Fruit fly (Drosophila melanogaster) whole organism, embryonic: ENCODE measurements around the gene tbrd-1.
A peak's percentile ranks its signal among the peaks of the same experiment; 100 is the strongest.

ENCODE experiments used
- CG11504 ChIP-seq: fragments of 200-800 bp; sonication (Bioruptor generic); optimal IDR thresholded peaks from 3 replicates; lab custom pipeline; 2019; ENCODE audit warnings: missing biosample characterization, mild to moderate bottlenecking, missing genetic modification characterization, moderate library complexity
- CG11695 ChIP-seq: fragments of 200-800 bp; sonication (Bioruptor generic); IDR thresholded peaks from 3 replicates; pipeline ENCODE4 v1.3.6; 2022; ENCODE audit warnings: missing biosample characterization, missing genetic modification characterization
- CG12155 ChIP-seq: fragments of 200-800 bp; sonication (Bioruptor generic); optimal IDR thresholded peaks from 3 replicates; lab custom pipeline; 2016; ENCODE audit warnings: missing biosample characterization, missing genetic modification characterization
- CG12391 ChIP-seq: fragments of 200-800 bp; sonication (Bioruptor generic); optimal IDR thresholded peaks from 3 replicates; lab custom pipeline; 2018; ENCODE audit warnings: missing biosample characterization, mild to moderate bottlenecking, missing genetic modification characterization, moderate library complexity
- CG13624 ChIP-seq: fragments of 200-800 bp; sonication (Bioruptor generic); optimal IDR thresholded peaks from 2 replicates; lab custom pipeline; 2016; ENCODE audit warnings: missing biosample characterization, missing genetic modification characterization
- CG15269 ChIP-seq: fragments of 200-800 bp; sonication (Bioruptor generic); optimal IDR thresholded peaks from 2 replicates; lab custom pipeline; 2018; ENCODE audit warnings: missing biosample characterization, mild to moderate bottlenecking, missing genetic modification characterization, moderate library complexity
- CG17359 ChIP-seq: fragments of 200-800 bp; sonication (Bioruptor generic); optimal IDR thresholded peaks from 3 replicates; lab custom pipeline; 2018; ENCODE audit warnings: missing biosample characterization, mild to moderate bottlenecking, missing genetic modification characterization, moderate library complexity
- CG18262 ChIP-seq: fragments of 200-800 bp; optimal IDR thresholded peaks from 3 replicates; lab custom pipeline; 2019; ENCODE audit warnings: missing biosample characterization, mild to moderate bottlenecking, missing genetic modification characterization, moderate library complexity
- CG2202 ChIP-seq: fragments of 200-800 bp; sonication (Bioruptor generic); optimal IDR thresholded peaks from 2 replicates; lab custom pipeline; 2018; ENCODE audit warnings: missing biosample characterization, mild to moderate bottlenecking, missing genetic modification characterization
- CG3065 ChIP-seq: fragments of 200-800 bp; sonication (Bioruptor generic); optimal IDR thresholded peaks from 2 replicates; lab custom pipeline; 2016; ENCODE audit warnings: missing biosample characterization, missing genetic modification characterization
- CG32772 ChIP-seq: fragments of 200-800 bp; sonication (Bioruptor generic); IDR thresholded peaks from 2 replicates; pipeline ENCODE4 v1.3.6; 2022; ENCODE audit warnings: missing biosample characterization, missing genetic modification characterization
- CG4424 ChIP-seq: fragments of 200-800 bp; sonication (Bioruptor generic); optimal IDR thresholded peaks from 3 replicates; lab custom pipeline; 2016; ENCODE audit warnings: missing biosample characterization, missing genetic modification characterization
- CG7839 ChIP-seq: fragments of 200-800 bp; sonication (Bioruptor generic); optimal IDR thresholded peaks from 3 replicates; lab custom pipeline; 2018; ENCODE audit warnings: missing biosample characterization, mild to moderate bottlenecking, missing genetic modification characterization, moderate library complexity
- CG8388 ChIP-seq: fragments of 200-800 bp; sonication (Bioruptor generic); optimal IDR thresholded peaks from 2 replicates; lab custom pipeline; 2019; ENCODE audit warnings: missing biosample characterization, mild to moderate bottlenecking, missing genetic modification characterization, moderate library complexity
- CG9609 ChIP-seq: fragments of 200-800 bp; sonication (Bioruptor generic); optimal IDR thresholded peaks from 3 replicates; lab custom pipeline; 2016; ENCODE audit warnings: missing biosample characterization, missing genetic modification characterization
- CG9817 ChIP-seq: fragments of 200-800 bp; sonication (Bioruptor generic); optimal IDR thresholded peaks from 2 replicates; lab custom pipeline; 2018; ENCODE audit warnings: missing biosample characterization, mild to moderate bottlenecking, missing genetic modification characterization, moderate library complexity
- CHES-1-like ChIP-seq: fragments of 200-800 bp; sonication (Bioruptor generic); optimal IDR thresholded peaks from 2 replicates; lab custom pipeline; 2016; ENCODE audit warnings: missing biosample characterization, missing genetic modification characterization
- Drgx ChIP-seq: fragments of 200-800 bp; sonication (Bioruptor generic); IDR thresholded peaks from 2 replicates; pipeline ENCODE4 v1.3.6; 2022; ENCODE audit warnings: missing biosample characterization, missing genetic modification characterization
- Fer3 ChIP-seq: fragments of 200-800 bp; sonication (Bioruptor generic); optimal IDR thresholded peaks from 2 replicates; lab custom pipeline; 2018; ENCODE audit warnings: missing biosample characterization, mild to moderate bottlenecking, missing genetic modification characterization, moderate library complexity
- Hmr ChIP-seq: fragments of 200-800 bp; sonication (Bioruptor generic); optimal IDR thresholded peaks from 3 replicates; lab custom pipeline; 2017; ENCODE audit warnings: mild to moderate bottlenecking, missing biosample characterization, missing genetic modification reagents, missing genetic modification characterization
- Hr78 ChIP-seq, 2 experiments: fragments of 200-800 bp in 1 of 2; fragments of >200 bp in 1 of 2; sonication (Bioruptor generic) in 1 of 2; optimal IDR thresholded peaks; 2 replicates each; lab custom pipeline; 2017 to 2019; ENCODE audit warnings: missing biosample characterization in 2 of 2, missing genetic modification characterization in 2 of 2, mild to moderate bottlenecking in 1 of 2, moderate library complexity in 1 of 2
- Mad ChIP-seq: fragments of 200-800 bp; sonication (Bioruptor generic); optimal IDR thresholded peaks from 2 replicates; lab custom pipeline; 2016; ENCODE audit warnings: missing biosample characterization, missing genetic modification characterization
- Oaz ChIP-seq: fragments of 200-800 bp; sonication (Bioruptor generic); IDR thresholded peaks from 2 replicates; pipeline ENCODE4 v1.3.6; 2022; ENCODE audit warnings: missing biosample characterization, missing genetic modification characterization
- PHDP ChIP-seq: fragments of 200-800 bp; sonication (Bioruptor generic); optimal IDR thresholded peaks from 3 replicates; lab custom pipeline; 2018; ENCODE audit warnings: missing biosample characterization, mild to moderate bottlenecking, missing genetic modification characterization, moderate library complexity
- Ptx1 ChIP-seq: fragments of 200-800 bp; sonication (Bioruptor generic); IDR thresholded peaks from 2 replicates; pipeline ENCODE4 v1.3.6; 2022; ENCODE audit warnings: missing biosample characterization, missing genetic modification characterization
- Sry-δ ChIP-seq: fragments of 200-800 bp; sonication (Bioruptor generic); optimal IDR thresholded peaks from 2 replicates; lab custom pipeline; 2016; ENCODE audit warnings: missing biosample characterization, missing genetic modification characterization
- Ssrp ChIP-seq: fragments of 200-800 bp; sonication (Bioruptor generic); optimal IDR thresholded peaks from 2 replicates; lab custom pipeline; 2018; ENCODE audit warnings: missing biosample characterization, mild to moderate bottlenecking, missing genetic modification characterization, moderate library complexity
- ap ChIP-seq: fragments of 200-800 bp; sonication (Bioruptor generic); IDR thresholded peaks from 2 replicates; pipeline ENCODE4 v1.3.6; 2022; ENCODE audit warnings: missing biosample characterization, missing genetic modification characterization
- chinmo ChIP-seq: fragments of 200-800 bp; sonication (Bioruptor generic); IDR thresholded peaks from 4 replicates; pipeline ENCODE4 v1.3.6; 2022; ENCODE audit warnings: missing biosample characterization, missing genetic modification characterization; ENCODE audit not compliant: partially characterized antibody
- crol ChIP-seq: fragments of 200-800 bp; sonication (Bioruptor generic); IDR thresholded peaks from 2 replicates; pipeline ENCODE4 v1.3.6; 2022; ENCODE audit warnings: missing biosample characterization, missing genetic modification characterization
- dmrt99B ChIP-seq: fragments of 200-800 bp; sonication (Bioruptor generic); optimal IDR thresholded peaks from 2 replicates; lab custom pipeline; 2018; ENCODE audit warnings: missing biosample characterization, mild to moderate bottlenecking, missing genetic modification characterization, moderate library complexity
- exex ChIP-seq: fragments of 200-800 bp; sonication (Bioruptor generic); optimal IDR thresholded peaks from 4 replicates; lab custom pipeline; 2018; ENCODE audit warnings: missing biosample characterization, mild to moderate bottlenecking, missing genetic modification characterization, moderate library complexity
- gcm2 ChIP-seq: fragments of 200-800 bp; sonication (Bioruptor generic); optimal IDR thresholded peaks from 2 replicates; lab custom pipeline; 2016; ENCODE audit warnings: missing biosample characterization, missing genetic modification characterization
- gem ChIP-seq: fragments of 200-800 bp; sonication (Bioruptor generic); optimal IDR thresholded peaks from 2 replicates; lab custom pipeline; 2019; ENCODE audit warnings: missing biosample characterization, mild to moderate bottlenecking, missing genetic modification characterization, moderate library complexity
- hth ChIP-seq: fragments of >200 bp; optimal IDR thresholded peaks from 2 replicates; lab custom pipeline; 2017; ENCODE audit warnings: inconsistent platforms
- lilli ChIP-seq: fragments of 200-800 bp; sonication (Bioruptor generic); optimal IDR thresholded peaks from 3 replicates; lab custom pipeline; 2016; ENCODE audit warnings: missing biosample characterization, missing genetic modification characterization
- onecut ChIP-seq: fragments of 200-800 bp; sonication (Bioruptor generic); IDR thresholded peaks from 2 replicates; pipeline ENCODE4 v1.3.6; 2022; ENCODE audit warnings: missing biosample characterization, missing genetic modification characterization
- pan ChIP-seq, 4 experiments: fragments of >200 bp in 3 of 4; fragments of 200-800 bp in 1 of 4; sonication (Bioruptor generic) in 1 of 4; optimal IDR thresholded peaks in 3 of 4; IDR thresholded peaks in 1 of 4; 2 replicates each; pipeline versions ENCODE4 v1.3.6 to Lab custom; 2017 to 2022; ENCODE audit warnings: missing biosample characterization in 2 of 4, missing genetic modification characterization in 2 of 4, mixed read lengths in 1 of 4
- pho ChIP-seq: fragments of 200-800 bp; sonication (Bioruptor generic); optimal IDR thresholded peaks from 2 replicates; lab custom pipeline; 2016; ENCODE audit warnings: missing biosample characterization, missing genetic modification characterization
- phol ChIP-seq: fragments of 200-800 bp; sonication (Bioruptor generic); optimal IDR thresholded peaks from 3 replicates; lab custom pipeline; 2018; ENCODE audit warnings: missing biosample characterization, mild to moderate bottlenecking, missing genetic modification characterization, moderate library complexity
- prd ChIP-seq, 3 experiments: fragments of >200 bp in 2 of 3; fragments of 200-800 bp in 1 of 3; sonication (Bioruptor generic) in 1 of 3; optimal IDR thresholded peaks in 2 of 3; IDR thresholded peaks in 1 of 3; 2 replicates in 2 of 3; 3 replicates in 1 of 3; pipeline versions ENCODE4 v1.3.6 to Lab custom; 2017 to 2022; ENCODE audit warnings: missing biosample characterization in 1 of 3, missing genetic modification characterization in 1 of 3
- row ChIP-seq: fragments of 200-800 bp; sonication (Bioruptor generic); IDR thresholded peaks from 3 replicates; pipeline ENCODE4 v1.3.6; 2022; ENCODE audit warnings: missing biosample characterization, missing genetic modification characterization
- scrt ChIP-seq: fragments of 200-800 bp; sonication (Bioruptor generic); optimal IDR thresholded peaks from 2 replicates; lab custom pipeline; 2018; ENCODE audit warnings: missing biosample characterization, mild to moderate bottlenecking, missing genetic modification characterization, moderate library complexity
- stwl ChIP-seq: fragments of 200-800 bp; sonication (Bioruptor generic); optimal IDR thresholded peaks from 3 replicates; lab custom pipeline; 2018; ENCODE audit warnings: missing biosample characterization, mild to moderate bottlenecking, missing genetic modification characterization, moderate library complexity
- twi ChIP-seq: fragments of 200-800 bp; optimal IDR thresholded peaks from 2 replicates; lab custom pipeline; 2019; ENCODE audit warnings: missing biosample characterization, mild to moderate bottlenecking, missing genetic modification characterization, moderate library complexity
- vfl ChIP-seq: fragments of 200-800 bp; sonication (Bioruptor generic); optimal IDR thresholded peaks from 2 replicates; lab custom pipeline; 2016; ENCODE audit warnings: missing biosample characterization, missing genetic modification characterization
- wor ChIP-seq: fragments of 200-800 bp; sonication (Bioruptor generic); IDR thresholded peaks from 2 replicates; pipeline ENCODE4 v1.3.6; 2022; ENCODE audit warnings: missing biosample characterization, missing genetic modification characterization

tbrd-1 gene

dm6 chr3R:23941643-23942424 is 48.5 kb upstream of the tbrd-1 start (continued):
- TF ChIP-seq lilli: peak; percentile 63
- peak; percentile 9 for TF ChIP-seq CG12155
- TF ChIP-seq CG3065 (GFP tag; lab: Kevin White, UChicago): no peak
- peak; percentile 7 for TF ChIP-seq exex (tag; lab: Kevin White, UChicago)
- peak; percentile 19 for TF ChIP-seq CG18262 (tag; lab: Kevin White, UChicago)
- TF ChIP-seq CHES-1-like: peak; percentile 44
- peak; percentile 9 for TF ChIP-seq CG12391 (tag; lab: Kevin White, UChicago)
- peak; percentile 19 for TF ChIP-seq CG15269 (tag; lab: Kevin White, UChicago)
- TF ChIP-seq twi: peak; percentile 31
- 0 out of 2 replicates have a peak, but pooled peaks have one; percentile 14 for TF ChIP-seq crol (GFP tag; lab: Robert Waterston, UW)
- peak; percentile 43 for TF ChIP-seq CG17359 (tag; lab: Kevin White, UChicago)
- TF ChIP-seq CG8388 (GFP tag; lab: Kevin White, UChicago): peak; percentile 24
- peak; percentile 48 for TF ChIP-seq PHDP (tag; lab: Kevin White, UChicago)
- TF ChIP-seq CG32772 (GFP tag; lab: Robert Waterston, UW): peak; percentile 21; the same call in 1 of the 2 replicates
- peak; percentile 61 for TF ChIP-seq dmrt99B (tag; lab: Kevin White, UChicago)
- peak; percentile 37; the same call in 1 of the 3 replicates for TF ChIP-seq CG11695 (GFP tag; lab: Robert Waterston, UW)
- TF ChIP-seq phol: no peak
- no peak for TF ChIP-seq pan (optimal IDR thresholded peaks at IDR 0.05; lab: Kevin White, UChicago)
- peak in 1 of 2 experiments; percentile 61 for TF ChIP-seq pan (GFP tag; optimal IDR thresholded peaks at IDR 0.05 in 1 of 2, IDR thresholded peaks at IDR 0.05 in 1 of 2)
- peak; percentile 24 for TF ChIP-seq pho
- peak; percentile 90 for TF ChIP-seq onecut (GFP tag; lab: Robert Waterston, UW)
- TF ChIP-seq Ptx1: peak; percentile 52
- TF ChIP-seq scrt (GFP tag; lab: Kevin White, UChicago): no peak
- TF ChIP-seq Hr78 (GFP tag; optimal IDR thresholded peaks at IDR 0.05; lab: Kevin White, UChicago): no peak
- peak; percentile 0 for TF ChIP-seq CG9609 (GFP tag; lab: Kevin White, UChicago)
- TF ChIP-seq CG7839 (tag; lab: Kevin White, UChicago): peak; percentile 50
- TF ChIP-seq gcm2 (GFP tag; lab: Kevin White, UChicago): no peak
- TF ChIP-seq stwl (tag; lab: Kevin White, UChicago): no peak
- TF ChIP-seq Mad (GFP tag; lab: Kevin White, UChicago): peak; percentile 7
- TF ChIP-seq Ssrp (tag; lab: Kevin White, UChicago): peak; percentile 16
- peak; percentile 63 for TF ChIP-seq gem
- TF ChIP-seq Hmr (GFP tag; lab: Kevin White, UChicago): peak; percentile 54
- 0 out of 4 replicates have a peak, but pooled peaks have one; percentile 45 for TF ChIP-seq chinmo (GFP tag; lab: Robert Waterston, UW)
- TF ChIP-seq CG2202 (tag; lab: Kevin White, UChicago): no peak
- peak; percentile 38 for TF ChIP-seq CG11504 (tag; lab: Kevin White, UChicago)
- TF ChIP-seq CG4424: peak; percentile 11
- no peak for TF ChIP-seq prd (optimal IDR thresholded peaks at IDR 0.05; lab: Kevin White, UChicago)
- TF ChIP-seq prd (GFP tag; IDR thresholded peaks at IDR 0.05; lab: Robert Waterston, UW): peak; percentile 75
- TF ChIP-seq CG13624 (GFP tag; lab: Kevin White, UChicago): peak; percentile 11
- TF ChIP-seq Fer3: peak; percentile 30
- peak; percentile 65 for TF ChIP-seq row (GFP tag; lab: Robert Waterston, UW)
- TF ChIP-seq CG9817 (tag; lab: Kevin White, UChicago): peak; percentile 21
- TF ChIP-seq vfl (GFP tag; lab: Kevin White, UChicago): peak; percentile 2
- TF ChIP-seq ap (GFP tag; lab: Robert Waterston, UW): 0 out of 2 replicates have a peak, but pooled peaks have one; percentile 6
- TF ChIP-seq wor (GFP tag; lab: Robert Waterston, UW): peak; percentile 42; the same call in 1 of the 2 replicates
- TF ChIP-seq Oaz: 0 out of 2 replicates have a peak, but pooled peaks have one; percentile 43
- TF ChIP-seq Drgx: peak; percentile 58
- peak; percentile 4 for TF ChIP-seq Sry-δ (GFP tag; lab: Kevin White, UChicago)
- no peak for TF ChIP-seq hth (lab: Kevin White, UChicago)
